Worm (Caenorhabditis elegans): Measurements from ENCODE around the gene D2096.10.

ce11 chrIV:8360817-8361216 lies 28.2 kb downstream of the D2096.10 start, which contains the start of gene sqv-1:
- no peak for TF ChIP-seq flt-1 (GFP tag; IDR thresholded peaks at IDR 0.05)
- TF ChIP-seq ama-1 (optimal IDR thresholded peaks at IDR 0.05): no peak
- TF ChIP-seq scrt-1 (GFP tag; IDR thresholded peaks at IDR 0.05): no peak

Measured in whole organism, early embryonic.